Fruit fly (Drosophila melanogaster) whole organism, embryonic: ENCODE measurements around the gene CG8119.

ENCODE experiments used
- Awh ChIP-seq: fragments of 200-800 bp; sonication (Bioruptor generic); IDR thresholded peaks from 2 replicates; pipeline ENCODE4, ENCODE4 v1.3.6; 2022; ENCODE audit warnings: missing biosample characterization, missing genetic modification characterization
- CG10543 ChIP-seq: fragments of 200-800 bp; sonication (Bioruptor generic); optimal IDR thresholded peaks from 3 replicates; lab custom pipeline; 2017; ENCODE audit warnings: missing biosample characterization, mild to moderate bottlenecking, missing genetic modification characterization, moderate library complexity
- CG12942 ChIP-seq: fragments of 200-800 bp; sonication (Bioruptor generic); optimal IDR thresholded peaks from 3 replicates; lab custom pipeline; 2016; ENCODE audit warnings: missing biosample characterization, missing genetic modification characterization
- CG14441 ChIP-seq: fragments of 200-800 bp; sonication (Bioruptor generic); IDR thresholded peaks from 2 replicates; pipeline ENCODE4 v1.3.6; 2022; ENCODE audit warnings: missing biosample characterization, missing genetic modification characterization
- CG1602 ChIP-seq: fragments of 200-800 bp; sonication (Bioruptor generic); optimal IDR thresholded peaks from 3 replicates; lab custom pipeline; 2016; ENCODE audit warnings: missing biosample characterization, missing genetic modification characterization
- CG18011 ChIP-seq: fragments of 200-800 bp; sonication (Bioruptor generic); optimal IDR thresholded peaks from 2 replicates; lab custom pipeline; 2017; ENCODE audit warnings: missing biosample characterization, missing genetic modification characterization, mild to moderate bottlenecking, moderate library complexity, missing genotype
- CG18262 ChIP-seq: fragments of 200-800 bp; optimal IDR thresholded peaks from 3 replicates; lab custom pipeline; 2019; ENCODE audit warnings: missing biosample characterization, mild to moderate bottlenecking, missing genetic modification characterization, moderate library complexity
- CG18476 ChIP-seq: fragments of 200-800 bp; sonication (Bioruptor generic); optimal IDR thresholded peaks from 2 replicates; lab custom pipeline; 2016; ENCODE audit warnings: missing biosample characterization, mild to moderate bottlenecking, missing genetic modification characterization
- CG2116 ChIP-seq: fragments of 200-800 bp; sonication (Bioruptor generic); optimal IDR thresholded peaks from 3 replicates; lab custom pipeline; 2018; ENCODE audit warnings: missing biosample characterization, mild to moderate bottlenecking, missing genetic modification characterization
- CG2875 ChIP-seq: fragments of 200-800 bp; sonication (Bioruptor generic); optimal IDR thresholded peaks from 2 replicates; lab custom pipeline; 2017; ENCODE audit warnings: missing biosample characterization, mild to moderate bottlenecking, missing genetic modification characterization, missing genetic modification reagents
- CG30020 ChIP-seq: fragments of 200-800 bp; optimal IDR thresholded peaks from 2 replicates; lab custom pipeline; 2019; ENCODE audit warnings: missing biosample characterization, mild to moderate bottlenecking, missing genetic modification characterization, moderate library complexity
- CG3163 ChIP-seq: fragments of 200-800 bp; sonication (Bioruptor generic); optimal IDR thresholded peaks from 3 replicates; lab custom pipeline; 2016; ENCODE audit warnings: missing biosample characterization, missing genetic modification characterization
- CG3726 ChIP-seq: fragments of 200-800 bp; sonication (Bioruptor generic); IDR thresholded peaks from 3 replicates; pipeline ENCODE4, ENCODE4 v1.3.6; 2022; ENCODE audit warnings: missing biosample characterization, missing genetic modification characterization
- CG3995 ChIP-seq: fragments of 200-800 bp; sonication (Bioruptor generic); optimal IDR thresholded peaks from 3 replicates; lab custom pipeline; 2016; ENCODE audit warnings: missing biosample characterization, missing genetic modification characterization
- CG4360 ChIP-seq: fragments of 200-800 bp; sonication (Bioruptor generic); IDR thresholded peaks from 2 replicates; pipeline ENCODE4 v1.3.6; 2022; ENCODE audit warnings: missing biosample characterization, missing genetic modification characterization
- CG4707 ChIP-seq: fragments of 200-800 bp; sonication (Bioruptor generic); optimal IDR thresholded peaks from 2 replicates; lab custom pipeline; 2018; ENCODE audit warnings: missing biosample characterization, mild to moderate bottlenecking, missing genetic modification characterization, moderate library complexity
- CG4820 ChIP-seq: fragments of 200-800 bp; sonication (Bioruptor generic); optimal IDR thresholded peaks from 3 replicates; lab custom pipeline; 2016; ENCODE audit warnings: missing biosample characterization, missing genetic modification characterization
- CG5180 ChIP-seq: fragments of 200-800 bp; sonication (Bioruptor generic); optimal IDR thresholded peaks from 3 replicates; lab custom pipeline; 2017; ENCODE audit warnings: missing biosample characterization, missing genetic modification characterization, mild to moderate bottlenecking, moderate library complexity, missing genetic modification reagents
- CG6765 ChIP-seq: fragments of 200-800 bp; sonication (Bioruptor generic); optimal IDR thresholded peaks from 3 replicates; lab custom pipeline; 2017; ENCODE audit warnings: missing biosample characterization, mild to moderate bottlenecking, missing genetic modification characterization
- CG7556 ChIP-seq: fragments of 200-800 bp; sonication (Bioruptor generic); optimal IDR thresholded peaks from 2 replicates; lab custom pipeline; 2017; ENCODE audit warnings: missing biosample characterization, mild to moderate bottlenecking, missing genetic modification characterization
- CG8359 ChIP-seq: fragments of 200-800 bp; sonication (Bioruptor generic); optimal IDR thresholded peaks from 2 replicates; lab custom pipeline; 2017; ENCODE audit warnings: missing biosample characterization, mild to moderate bottlenecking, missing genetic modification characterization, borderline replicate concordance
- CG9727 ChIP-seq: fragments of 200-800 bp; sonication (Bioruptor generic); optimal IDR thresholded peaks from 3 replicates; lab custom pipeline; 2017; ENCODE audit warnings: missing biosample characterization, mild to moderate bottlenecking, missing genetic modification characterization
- CG9932 ChIP-seq: fragments of 200-800 bp; sonication (Bioruptor generic); IDR thresholded peaks from 2 replicates; pipeline ENCODE4 v1.3.6; 2022; ENCODE audit warnings: missing biosample characterization, missing genetic modification characterization
- Eip74EF ChIP-seq, 2 experiments: fragments of 200-800 bp in 1 of 2; fragments of >200 bp in 1 of 2; sonication (Bioruptor generic) in 1 of 2; optimal IDR thresholded peaks; 2 replicates each; lab custom pipeline; 2017 to 2019; ENCODE audit warnings: missing biosample characterization in 2 of 2, missing genetic modification characterization in 2 of 2, mild to moderate bottlenecking in 1 of 2, moderate library complexity in 1 of 2
- HLH4C ChIP-seq: fragments of 200-800 bp; sonication (Bioruptor generic); IDR thresholded peaks from 3 replicates; pipeline ENCODE4 v1.3.6; 2022; ENCODE audit warnings: missing biosample characterization, missing genetic modification characterization; ENCODE audit not compliant: partially characterized antibody
- HmgZ ChIP-seq: fragments of 200-800 bp; sonication (Bioruptor generic); optimal IDR thresholded peaks from 2 replicates; lab custom pipeline; 2018; ENCODE audit warnings: missing biosample characterization, mild to moderate bottlenecking, missing genetic modification characterization
- Kr ChIP-seq: fragments of 200-800 bp; sonication (Bioruptor generic); optimal IDR thresholded peaks from 2 replicates; lab custom pipeline; 2017; ENCODE audit warnings: missing biosample characterization, mild to moderate bottlenecking, missing genetic modification characterization
- Lhr ChIP-seq: fragments of 200-800 bp; sonication (Bioruptor generic); optimal IDR thresholded peaks from 3 replicates; lab custom pipeline; 2017; ENCODE audit warnings: mild to moderate bottlenecking, missing biosample characterization, missing genetic modification reagents, missing genetic modification characterization
- Med ChIP-seq: fragments of 200-800 bp; sonication (Bioruptor generic); peaks from one replicate; lab custom pipeline; 2016; ENCODE audit warnings: missing biosample characterization, missing genetic modification characterization, mild to moderate bottlenecking, inconsistent platforms, moderate library complexity
- Rfx ChIP-seq: fragments of 200-800 bp; sonication (Bioruptor generic); IDR thresholded peaks from 2 replicates; pipeline ENCODE4 v1.3.6; 2022; ENCODE audit warnings: missing biosample characterization, missing genetic modification characterization
- Ssrp ChIP-seq: fragments of 200-800 bp; sonication (Bioruptor generic); optimal IDR thresholded peaks from 2 replicates; lab custom pipeline; 2018; ENCODE audit warnings: missing biosample characterization, mild to moderate bottlenecking, missing genetic modification characterization, moderate library complexity
- TFAM ChIP-seq: fragments of 200-800 bp; sonication (Bioruptor generic); optimal IDR thresholded peaks from 2 replicates; lab custom pipeline; 2017; ENCODE audit warnings: missing biosample characterization, missing genetic modification characterization, inconsistent platforms
- cg ChIP-seq: fragments of 200-800 bp; sonication (Bioruptor generic); optimal IDR thresholded peaks from 3 replicates; lab custom pipeline; 2019; ENCODE audit warnings: missing biosample characterization, mild to moderate bottlenecking, missing genetic modification characterization, moderate library complexity
- chif ChIP-seq, 2 experiments: fragments of 200-800 bp; sonication (Bioruptor generic); optimal IDR thresholded peaks; 3 replicates each; lab custom pipeline; 2016; ENCODE audit warnings: missing biosample characterization in 2 of 2, missing genetic modification characterization in 2 of 2
- chn ChIP-seq: fragments of 200-800 bp; sonication (Bioruptor generic); optimal IDR thresholded peaks from 2 replicates; lab custom pipeline; 2016; ENCODE audit warnings: missing biosample characterization, missing genetic modification characterization
- corto ChIP-seq: fragments of 200-800 bp; sonication (Bioruptor generic); optimal IDR thresholded peaks from 2 replicates; lab custom pipeline; 2016; ENCODE audit warnings: missing biosample characterization, mild to moderate bottlenecking, missing genetic modification characterization, moderate library complexity
- crc ChIP-seq: fragments of 200-800 bp; sonication (Bioruptor generic); optimal IDR thresholded peaks from 2 replicates; lab custom pipeline; 2016; ENCODE audit warnings: missing biosample characterization, missing genetic modification characterization
- jumu ChIP-seq: fragments of 200-800 bp; sonication (Bioruptor generic); optimal IDR thresholded peaks from 3 replicates; lab custom pipeline; 2016; ENCODE audit warnings: missing biosample characterization, missing genetic modification characterization
- kah ChIP-seq: fragments of 200-800 bp; sonication (Bioruptor generic); optimal IDR thresholded peaks from 2 replicates; lab custom pipeline; 2018; ENCODE audit warnings: missing biosample characterization, mild to moderate bottlenecking, missing genetic modification characterization
- knrl ChIP-seq: fragments of 200-800 bp; sonication (Bioruptor generic); IDR thresholded peaks from 3 replicates; pipeline ENCODE4 v1.3.6; 2022; ENCODE audit warnings: missing biosample characterization, missing genetic modification characterization; ENCODE audit not compliant: partially characterized antibody
- lab ChIP-seq: fragments of 200-800 bp; sonication (Bioruptor generic); optimal IDR thresholded peaks from 3 replicates; lab custom pipeline; 2017; ENCODE audit warnings: missing biosample characterization, missing genetic modification characterization, mild to moderate bottlenecking, moderate library complexity, missing genetic modification reagents
- nmo ChIP-seq: fragments of 200-800 bp; sonication (Bioruptor generic); optimal IDR thresholded peaks from 2 replicates; lab custom pipeline; 2018; ENCODE audit warnings: missing biosample characterization, mild to moderate bottlenecking, missing genetic modification characterization, moderate library complexity
- pan ChIP-seq, 4 experiments: fragments of >200 bp in 3 of 4; fragments of 200-800 bp in 1 of 4; sonication (Bioruptor generic) in 1 of 4; optimal IDR thresholded peaks in 3 of 4; IDR thresholded peaks in 1 of 4; 2 replicates each; pipeline versions ENCODE4 v1.3.6 to Lab custom; 2017 to 2022; ENCODE audit warnings: missing biosample characterization in 2 of 4, missing genetic modification characterization in 2 of 4, mixed read lengths in 1 of 4
- ranshi ChIP-seq: fragments of 200-800 bp; sonication (Bioruptor generic); IDR thresholded peaks from 2 replicates; pipeline ENCODE4 v1.3.6; 2022; ENCODE audit warnings: missing biosample characterization, missing genetic modification characterization
- seq ChIP-seq: fragments of 200-800 bp; sonication (Bioruptor generic); IDR thresholded peaks from 2 replicates; pipeline ENCODE4 v1.3.6; 2022; ENCODE audit warnings: missing biosample characterization, missing genetic modification characterization
- stc ChIP-seq: fragments of 200-800 bp; sonication (Bioruptor generic); IDR thresholded peaks from 2 replicates; pipeline ENCODE4 v1.3.6; 2022; ENCODE audit warnings: missing biosample characterization, missing genetic modification characterization
- tio ChIP-seq: fragments of 200-800 bp; sonication (Bioruptor generic); optimal IDR thresholded peaks from 2 replicates; lab custom pipeline; 2017; ENCODE audit warnings: missing biosample characterization, missing genetic modification characterization, inconsistent platforms
- ttk ChIP-seq: fragments of 200-800 bp; sonication (Bioruptor generic); IDR thresholded peaks from 2 replicates; pipeline ENCODE4 v2.1.2; 2022; ENCODE audit warnings: missing biosample characterization, missing genetic modification characterization

CG8119 gene

dm6 chrX:15697581-15698208 lies 35.3 kb downstream of the CG8119 start (continued):
- TF ChIP-seq Ssrp (tag; lab: Kevin White, UChicago): peak; percentile 83
- TF ChIP-seq CG9727 (GFP tag; lab: Kevin White, UChicago): peak; percentile 92
- peak; percentile 92 for TF ChIP-seq CG14441 (GFP tag; lab: Robert Waterston, UW)
- peak; percentile 94 for TF ChIP-seq ranshi (GFP tag; lab: Robert Waterston, UW)
- TF ChIP-seq CG4707 (GFP tag; lab: Kevin White, UChicago): no peak
- TF ChIP-seq CG18476: peak; percentile 76
- peak; percentile 86 for TF ChIP-seq CG3726
- TF ChIP-seq CG1602: peak; percentile 87
- peak; percentile 94 for TF ChIP-seq stc (GFP tag; lab: Robert Waterston, UW)
- TF ChIP-seq kah (GFP tag; lab: Kevin White, UChicago): peak; percentile 67
- peak; percentile 77 for TF ChIP-seq CG2875 (GFP tag; lab: Kevin White, UChicago)
- TF ChIP-seq CG6765 (GFP tag; lab: Kevin White, UChicago): peak; percentile 70
- TF ChIP-seq Med (GFP tag; lab: Kevin White, UChicago): peak; percentile 91
- peak; percentile 89 for TF ChIP-seq nmo (GFP tag; lab: Kevin White, UChicago)
- peak; percentile 97 for TF ChIP-seq Rfx
- TF ChIP-seq lab (GFP tag; lab: Kevin White, UChicago): peak; percentile 98
- TF ChIP-seq chn (GFP tag; lab: Kevin White, UChicago): peak; percentile 87
- TF ChIP-seq CG7556 (GFP tag; lab: Kevin White, UChicago): peak; percentile 92
- TF ChIP-seq CG5180 (GFP tag; lab: Kevin White, UChicago): peak; percentile 79
- TF ChIP-seq pan (optimal IDR thresholded peaks at IDR 0.05; lab: Kevin White, UChicago): no peak
- TF ChIP-seq pan (GFP tag; optimal IDR thresholded peaks at IDR 0.05 in 1 of 2, IDR thresholded peaks at IDR 0.05 in 1 of 2): peak in 1 of 2 experiments; percentile 96
- no peak for TF ChIP-seq cg
- TF ChIP-seq crc (GFP tag; lab: Kevin White, UChicago): no peak
- peak; percentile 88 for TF ChIP-seq seq (GFP tag; lab: Robert Waterston, UW)
- no peak for TF ChIP-seq HLH4C (GFP tag; lab: Robert Waterston, UW)
- no peak for TF ChIP-seq Kr (GFP tag; lab: Kevin White, UChicago)
- peak; percentile 97 for TF ChIP-seq CG10543
- peak; percentile 43 for TF ChIP-seq Lhr (GFP tag; lab: Kevin White, UChicago)
- peak; percentile 81 for TF ChIP-seq Awh (GFP tag; lab: Robert Waterston, UW)
- TF ChIP-seq CG12942 (GFP tag; lab: Kevin White, UChicago): peak; percentile 85
- TF ChIP-seq Eip74EF (GFP tag; optimal IDR thresholded peaks at IDR 0.05; lab: Kevin White, UChicago): peak in 1 of 2 experiments; percentile 100
- TF ChIP-seq ttk (GFP tag; lab: Robert Waterston, UW): peak; percentile 92
- TF ChIP-seq corto (GFP tag; lab: Kevin White, UChicago): peak; percentile 46
- peak; percentile 76 for TF ChIP-seq tio (GFP tag; lab: Kevin White, UChicago)
- TF ChIP-seq CG30020 (tag; lab: Kevin White, UChicago): peak; percentile 36
- TF ChIP-seq HmgZ (tag; lab: Kevin White, UChicago): peak; percentile 94
- TF ChIP-seq CG4820 (GFP tag; lab: Kevin White, UChicago): peak; percentile 89
- no peak; the same call in 1 of the 2 replicates for TF ChIP-seq CG4360
- peak; percentile 99 for TF ChIP-seq CG3995 (GFP tag; lab: Kevin White, UChicago)
- peak; percentile 14 to 21 for TF ChIP-seq chif (GFP tag; optimal IDR thresholded peaks at IDR 0.05; lab: Kevin White, UChicago)
- no peak for TF ChIP-seq CG3163
- TF ChIP-seq TFAM (GFP tag; lab: Kevin White, UChicago): no peak
- no peak for TF ChIP-seq jumu (GFP tag; lab: Kevin White, UChicago)
- peak; percentile 87 for TF ChIP-seq CG18262 (tag; lab: Kevin White, UChicago)
- TF ChIP-seq CG2116 (GFP tag; lab: Kevin White, UChicago): peak; percentile 93
- TF ChIP-seq CG9932: peak; percentile 97
- peak; percentile 41; the same call in 2 of the 3 replicates for TF ChIP-seq knrl (GFP tag; lab: Robert Waterston, UW)
- TF ChIP-seq CG18011 (GFP tag; lab: Kevin White, UChicago): peak; percentile 76
- TF ChIP-seq CG8359 (GFP tag; lab: Kevin White, UChicago): peak; percentile 82
